Fruit fly (Drosophila melanogaster) whole organism: Measurements from ENCODE around the gene Ant2.

Experiments used
- CG8478 ChIP-seq: fragments of >200 bp; optimal IDR thresholded peaks from 2 replicates; lab custom pipeline; 2018; ENCODE audit warnings: inconsistent platforms
- EcR ChIP-seq, 2 experiments: fragments of >200 bp; optimal IDR thresholded peaks; 2 replicates each; lab custom pipeline; 2017; ENCODE audit warnings: missing biosample characterization in 2 of 2, missing genetic modification characterization in 2 of 2, missing genetic modification reagents in 2 of 2
- pan ChIP-seq: fragments of >200 bp; optimal IDR thresholded peaks from 2 replicates; lab custom pipeline; 2017
- usp ChIP-seq: fragments of >200 bp; optimal IDR thresholded peaks from 2 replicates; lab custom pipeline; 2017; ENCODE audit warnings: missing biosample characterization, missing genetic modification characterization, mixed read lengths

dm6 chrX:10808684-10809083 is 22.0 kb upstream of the Ant2 start:
- TF ChIP-seq usp (GFP tag; lab: Kevin White, UChicago): no peak
- no peak for TF ChIP-seq pan (lab: Kevin White, UChicago)
- TF ChIP-seq EcR (GFP tag; optimal IDR thresholded peaks at IDR 0.05; lab: Kevin White, UChicago): no peak
- no peak for TF ChIP-seq CG8478
